Fruit fly (Drosophila melanogaster) whole organism, prepupa: ENCODE measurements around the gene hook.
A peak's percentile ranks its signal among the peaks of the same experiment; 100 is the strongest.

Source experiments
- Blimp-1 ChIP-seq: fragments of 200-800 bp; sonication (Bioruptor generic); optimal IDR thresholded peaks from 3 replicates; lab custom pipeline; 2017; ENCODE audit warnings: missing biosample characterization, missing genetic modification characterization, mild to moderate bottlenecking, moderate library complexity, missing genetic modification reagents
- CG10631 ChIP-seq: fragments of 200-800 bp; sonication (Bioruptor generic); optimal IDR thresholded peaks from 2 replicates; lab custom pipeline; 2016; ENCODE audit warnings: missing biosample characterization, missing genetic modification characterization
- CG10669 ChIP-seq: fragments of 200-800 bp; sonication (Bioruptor generic); optimal IDR thresholded peaks from 3 replicates; lab custom pipeline; 2018; ENCODE audit warnings: missing biosample characterization, mild to moderate bottlenecking, missing genetic modification characterization, moderate library complexity
- CG11294 ChIP-seq: fragments of 200-800 bp; sonication (Bioruptor generic); IDR thresholded peaks from 2 replicates; pipeline ENCODE4 v1.3.6; 2022; ENCODE audit warnings: missing biosample characterization, missing genetic modification characterization
- CG11762 ChIP-seq: fragments of 200-800 bp; sonication (Bioruptor generic); optimal IDR thresholded peaks from 3 replicates; lab custom pipeline; 2016; ENCODE audit warnings: missing biosample characterization, missing genetic modification characterization; ENCODE audit not compliant: insufficient read depth
- CG11902 ChIP-seq: fragments of 200-800 bp; sonication (Bioruptor generic); optimal IDR thresholded peaks from 3 replicates; lab custom pipeline; 2016; ENCODE audit warnings: missing biosample characterization, missing genetic modification characterization
- CG15336 ChIP-seq: fragments of 200-800 bp; sonication (Bioruptor generic); IDR thresholded peaks from 2 replicates; pipeline ENCODE4 v1.3.6; 2022; ENCODE audit warnings: missing biosample characterization, missing genetic modification characterization
- CG1621 ChIP-seq: fragments of 200-800 bp; sonication (Bioruptor generic); optimal IDR thresholded peaks from 3 replicates; lab custom pipeline; 2018; ENCODE audit warnings: missing biosample characterization, mild to moderate bottlenecking, missing genetic modification characterization
- CG16779 ChIP-seq: fragments of 200-800 bp; sonication (Bioruptor generic); optimal IDR thresholded peaks from 3 replicates; lab custom pipeline; 2017; ENCODE audit warnings: missing biosample characterization, mild to moderate bottlenecking, missing genetic modification characterization
- CG3032 ChIP-seq: fragments of 200-800 bp; optimal IDR thresholded peaks from 2 replicates; lab custom pipeline; 2019; ENCODE audit warnings: missing biosample characterization, mild to moderate bottlenecking, missing genetic modification characterization, moderate library complexity
- CG32006 ChIP-seq: fragments of 200-800 bp; sonication (Bioruptor generic); optimal IDR thresholded peaks from 3 replicates; lab custom pipeline; 2017; ENCODE audit warnings: missing biosample characterization, mild to moderate bottlenecking, missing genetic modification characterization
- CG34406 ChIP-seq: fragments of 200-800 bp; sonication (Bioruptor generic); optimal IDR thresholded peaks from 3 replicates; lab custom pipeline; 2016; ENCODE audit warnings: missing biosample characterization, missing genetic modification characterization
- CG3919 ChIP-seq: fragments of 200-800 bp; sonication (Bioruptor generic); optimal IDR thresholded peaks from 3 replicates; lab custom pipeline; 2016; ENCODE audit warnings: missing biosample characterization, missing genetic modification characterization
- CG4318 ChIP-seq: fragments of 200-800 bp; sonication (Bioruptor generic); optimal IDR thresholded peaks from 3 replicates; lab custom pipeline; 2017; ENCODE audit warnings: missing biosample characterization, mild to moderate bottlenecking, missing genetic modification characterization
- CG6163 ChIP-seq: fragments of 200-800 bp; sonication (Bioruptor generic); IDR thresholded peaks from 3 replicates; pipeline ENCODE4 v1.3.6; 2022; ENCODE audit warnings: missing biosample characterization, missing genetic modification characterization
- CG6276 ChIP-seq: fragments of 200-800 bp; sonication (Bioruptor generic); optimal IDR thresholded peaks from 2 replicates; lab custom pipeline; 2017; ENCODE audit warnings: missing biosample characterization, mild to moderate bottlenecking, missing genetic modification characterization
- CG6792 ChIP-seq: fragments of 200-800 bp; sonication (Bioruptor generic); optimal IDR thresholded peaks from 3 replicates; lab custom pipeline; 2016; ENCODE audit warnings: missing biosample characterization, missing genetic modification characterization
- CG6808 ChIP-seq: fragments of 200-800 bp; sonication (Bioruptor generic); optimal IDR thresholded peaks from 3 replicates; lab custom pipeline; 2017; ENCODE audit warnings: missing biosample characterization, missing genetic modification characterization, mild to moderate bottlenecking, moderate library complexity, missing genetic modification reagents
- CG6854 ChIP-seq: fragments of 200-800 bp; sonication (Bioruptor generic); optimal IDR thresholded peaks from 2 replicates; lab custom pipeline; 2017; ENCODE audit warnings: missing biosample characterization, mild to moderate bottlenecking, missing genetic modification characterization
- CG8632 ChIP-seq: fragments of 200-800 bp; sonication (Bioruptor generic); optimal IDR thresholded peaks from 3 replicates; lab custom pipeline; 2016; ENCODE audit warnings: missing biosample characterization, missing genetic modification characterization
- Eip75B ChIP-seq: fragments of 200-800 bp; sonication (Bioruptor generic); optimal IDR thresholded peaks from 3 replicates; lab custom pipeline; 2016; ENCODE audit warnings: missing biosample characterization, missing genetic modification characterization
- Eip93F ChIP-seq: fragments of 200-800 bp; sonication (Bioruptor generic); optimal IDR thresholded peaks from 2 replicates; lab custom pipeline; 2016; ENCODE audit warnings: missing biosample characterization, mild to moderate bottlenecking, missing genetic modification characterization
- Ets21C ChIP-seq: fragments of 200-800 bp; sonication (Bioruptor generic); optimal IDR thresholded peaks from 3 replicates; lab custom pipeline; 2016; ENCODE audit warnings: missing biosample characterization, missing genetic modification characterization
- Ets96B ChIP-seq: fragments of 200-800 bp; optimal IDR thresholded peaks from 2 replicates; lab custom pipeline; 2019; ENCODE audit warnings: missing biosample characterization, mild to moderate bottlenecking, missing genetic modification characterization, moderate library complexity
- Gug ChIP-seq: fragments of 200-800 bp; sonication (Bioruptor generic); IDR thresholded peaks from 2 replicates; pipeline ENCODE4 v1.3.6; 2022; ENCODE audit warnings: missing biosample characterization, missing genetic modification characterization
- Hr38 ChIP-seq: sonication (Bioruptor generic); optimal IDR thresholded peaks from 2 replicates; lab custom pipeline; 2016; ENCODE audit warnings: missing biosample characterization, missing genetic modification characterization
- Lpt ChIP-seq: fragments of 200-800 bp; sonication (Bioruptor generic); optimal IDR thresholded peaks from 3 replicates; lab custom pipeline; 2016; ENCODE audit warnings: missing biosample characterization, missing genetic modification characterization
- Met ChIP-seq: fragments of 200-800 bp; sonication (Bioruptor generic); optimal IDR thresholded peaks from 3 replicates; lab custom pipeline; 2016; ENCODE audit warnings: missing biosample characterization, missing genetic modification characterization
- OdsH ChIP-seq: fragments of 200-800 bp; sonication (Bioruptor generic); optimal IDR thresholded peaks from 3 replicates; lab custom pipeline; 2016; ENCODE audit warnings: missing biosample characterization, missing genetic modification characterization
- Smox ChIP-seq: fragments of 200-800 bp; sonication (Bioruptor generic); optimal IDR thresholded peaks from 3 replicates; lab custom pipeline; 2016; ENCODE audit warnings: missing biosample characterization, missing genetic modification characterization
- Sox14 ChIP-seq: fragments of 200-800 bp; sonication (Bioruptor generic); optimal IDR thresholded peaks from 3 replicates; lab custom pipeline; 2016; ENCODE audit warnings: missing biosample characterization, missing genetic modification characterization
- Sox15 ChIP-seq: fragments of 200-800 bp; sonication (Bioruptor generic); optimal IDR thresholded peaks from 3 replicates; lab custom pipeline; 2016; ENCODE audit warnings: missing biosample characterization, missing genetic modification characterization
- acj6 ChIP-seq: fragments of 200-800 bp; sonication (Bioruptor generic); optimal IDR thresholded peaks from 3 replicates; lab custom pipeline; 2016; ENCODE audit warnings: missing biosample characterization, missing genetic modification characterization
- cyc ChIP-seq: fragments of 200-800 bp; sonication (Bioruptor generic); optimal IDR thresholded peaks from 3 replicates; lab custom pipeline; 2016; ENCODE audit warnings: missing biosample characterization, missing genetic modification characterization
- eg ChIP-seq: fragments of 200-800 bp; sonication (Bioruptor generic); IDR thresholded peaks from 3 replicates; pipeline ENCODE4 v1.3.6; 2022; ENCODE audit warnings: missing biosample characterization, missing genetic modification characterization
- esn ChIP-seq: fragments of 200-800 bp; sonication (Bioruptor generic); optimal IDR thresholded peaks from 2 replicates; lab custom pipeline; 2016; ENCODE audit warnings: missing biosample characterization, mild to moderate bottlenecking, missing genetic modification characterization, moderate library complexity
- fd59A ChIP-seq: fragments of 200-800 bp; sonication (Bioruptor generic); optimal IDR thresholded peaks from 2 replicates; lab custom pipeline; 2017; ENCODE audit warnings: missing biosample characterization, mild to moderate bottlenecking, missing genetic modification characterization, missing genetic modification reagents
- fd85E ChIP-seq: fragments of 200-800 bp; sonication (Bioruptor generic); optimal IDR thresholded peaks from 3 replicates; lab custom pipeline; 2016; ENCODE audit warnings: missing biosample characterization, missing genetic modification characterization
- fkh ChIP-seq: fragments of 200-800 bp; sonication (Bioruptor generic); optimal IDR thresholded peaks from 3 replicates; lab custom pipeline; 2017; ENCODE audit warnings: missing biosample characterization, mild to moderate bottlenecking, missing genetic modification characterization, moderate library complexity
- lz ChIP-seq: fragments of 200-800 bp; sonication (Bioruptor generic); optimal IDR thresholded peaks from 3 replicates; lab custom pipeline; 2016; ENCODE audit warnings: missing biosample characterization, missing genetic modification characterization
- net ChIP-seq: fragments of 200-800 bp; sonication (Bioruptor generic); optimal IDR thresholded peaks from 3 replicates; lab custom pipeline; 2016; ENCODE audit warnings: missing biosample characterization, missing genetic modification characterization
- pdm3 ChIP-seq: fragments of 200-800 bp; sonication (Bioruptor generic); optimal IDR thresholded peaks from 3 replicates; lab custom pipeline; 2016; ENCODE audit warnings: missing biosample characterization, missing genetic modification characterization
- salr ChIP-seq, 2 experiments: fragments of 200-800 bp; sonication (Bioruptor generic); optimal IDR thresholded peaks; 3 replicates each; lab custom pipeline; 2016 to 2018; ENCODE audit warnings: missing biosample characterization in 2 of 2, missing genetic modification characterization in 2 of 2, mild to moderate bottlenecking in 1 of 2
- spab ChIP-seq: fragments of 200-800 bp; sonication (Bioruptor generic); optimal IDR thresholded peaks from 2 replicates; lab custom pipeline; 2017; ENCODE audit warnings: missing biosample characterization, mild to moderate bottlenecking, missing genetic modification characterization, missing genetic modification reagents
- ss ChIP-seq, 2 experiments: fragments of 200-800 bp; sonication (Bioruptor generic); optimal IDR thresholded peaks; 2 replicates in 1 of 2; 3 replicates in 1 of 2; lab custom pipeline; 2017 to 2018; ENCODE audit warnings: mild to moderate bottlenecking in 2 of 2, missing biosample characterization in 2 of 2, missing genetic modification characterization in 2 of 2, moderate library complexity in 1 of 2
- vri ChIP-seq: fragments of 200-800 bp; sonication (Bioruptor generic); optimal IDR thresholded peaks from 3 replicates; lab custom pipeline; 2016; ENCODE audit warnings: missing biosample characterization, mild to moderate bottlenecking, missing genetic modification characterization

Gene hook

dm6 chr2L:19027246-19027886 is 5.9 kb downstream of the hook start, which contains the start of gene Sidpn:
Sidpn (plus strand) TSS chr2L:19027710.
- TF ChIP-seq CG1621 (no peak), fd85E (GFP tag; lab: Kevin White, UChicago) (no peak), cyc (GFP tag; lab: Kevin White, UChicago) (no peak), Ets21C (GFP tag; lab: Kevin White, UChicago) (no peak), CG11902 (no peak), Met (GFP tag; lab: Kevin White, UChicago) (no peak), fkh (GFP tag; lab: Kevin White, UChicago) (no peak)

dm6 chr2L:19026491-19027197 is 6.7 kb downstream of the hook start:
- TF ChIP-seq CG16779 (peak; percentile 13), CG11294 (GFP tag; lab: Robert Waterston, UW) (no peak), CG15336 (GFP tag; lab: Robert Waterston, UW) (no peak), CG1621 (peak; percentile 60), CG32006 (peak; percentile 55), lz (GFP tag; lab: Kevin White, UChicago) (peak; percentile 29), CG3032 (tag; lab: Kevin White, UChicago) (peak; percentile 70), Eip75B (GFP tag; lab: Kevin White, UChicago) (peak; percentile 42), esn (GFP tag; lab: Kevin White, UChicago) (peak; percentile 48), Blimp-1 (GFP tag; lab: Kevin White, UChicago) (no peak), net (GFP tag; lab: Kevin White, UChicago) (peak; percentile 20), CG6792 (peak; percentile 41), CG8632 (GFP tag; lab: Kevin White, UChicago) (peak; percentile 43), vri (GFP tag; lab: Kevin White, UChicago) (no peak), Ets21C (GFP tag; lab: Kevin White, UChicago) (peak; percentile 29), Sox14 (GFP tag; lab: Kevin White, UChicago) (peak; percentile 57), acj6 (GFP tag; lab: Kevin White, UChicago) (peak; percentile 34), Ets96B (tag; lab: Kevin White, UChicago) (peak; percentile 73), CG11762 (GFP tag; lab: Kevin White, UChicago) (peak; percentile 6), CG11902 (peak; percentile 5), CG4318 (GFP tag; lab: Kevin White, UChicago) (peak; percentile 11), Gug (GFP tag; lab: Robert Waterston, UW) (no peak), CG6854 (GFP tag; lab: Kevin White, UChicago) (no peak), CG10631 (GFP tag; lab: Kevin White, UChicago) (peak; percentile 44), fd59A (GFP tag; lab: Kevin White, UChicago) (peak; percentile 66), CG3919 (peak; percentile 30), fkh (GFP tag; lab: Kevin White, UChicago) (no peak), CG10669 (GFP tag; lab: Kevin White, UChicago) (peak; percentile 76), spab (GFP tag; lab: Kevin White, UChicago) (peak; percentile 64), Sox15 (GFP tag; lab: Kevin White, UChicago) (peak; percentile 33), salr (GFP tag; optimal IDR thresholded peaks at IDR 0.05; lab: Kevin White, UChicago) (peak; percentile 32), ss (GFP tag; optimal IDR thresholded peaks at IDR 0.05; lab: Kevin White, UChicago) (peak; percentile 20 to 74), Eip93F (GFP tag; lab: Kevin White, UChicago) (no peak), CG6163 (GFP tag; lab: Robert Waterston, UW) (peak; percentile 27; the same call in 1 of the 3 replicates), pdm3 (GFP tag; lab: Kevin White, UChicago) (peak; percentile 58), cyc (GFP tag; lab: Kevin White, UChicago) (peak; percentile 9), Smox (GFP tag; lab: Kevin White, UChicago) (peak; percentile 44), CG6808 (GFP tag; lab: Kevin White, UChicago) (peak; percentile 71), fd85E (GFP tag; lab: Kevin White, UChicago) (no peak), OdsH (GFP tag; lab: Kevin White, UChicago) (peak; percentile 35), eg (GFP tag; lab: Robert Waterston, UW) (0 out of 3 replicates have a peak, but pooled peaks have one; percentile 21), CG34406 (peak; percentile 47), Lpt (no peak), Hr38 (GFP tag; lab: Kevin White, UChicago) (no peak), CG6276 (GFP tag; lab: Kevin White, UChicago) (peak; percentile 24)
